Worm (Caenorhabditis elegans): ENCODE data around the gene pacl-1.

DNA sequence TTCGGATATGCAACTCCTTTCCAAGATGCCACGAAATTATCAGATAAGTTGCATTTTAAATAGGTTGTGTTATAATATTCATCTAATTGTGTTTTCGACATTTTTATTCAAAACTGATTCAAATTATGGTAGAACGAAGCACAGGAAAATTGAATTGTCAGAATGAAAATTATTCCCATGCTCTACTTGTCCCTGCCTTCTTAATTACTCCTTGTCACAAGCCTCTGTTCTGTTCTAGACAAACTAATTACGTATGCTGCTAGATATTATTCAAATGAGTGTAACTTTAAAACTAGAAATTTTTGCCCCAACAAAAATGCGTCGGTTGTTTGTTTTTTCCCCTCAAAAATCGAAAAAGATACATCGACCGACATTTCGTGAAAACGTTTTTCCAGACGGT lies 31.2 kb downstream of the pacl-1 start, which contains the start of gene srh-104:
- TF ChIP-seq mdl-1 (tag; optimal IDR thresholded peaks at IDR 0.05) (no peak), unc-62 (GFP tag; optimal IDR thresholded peaks at IDR 0.05) (no peak)
